Worm (Caenorhabditis elegans) whole organism, L3 larva: ENCODE measurements around the gene C30H6.12.

Experiments used
- R02D3.7 ChIP-seq: fragments of 150-350 bp; optimal IDR thresholded peaks from 2 replicates; lab custom pipeline; 2014; ENCODE audit warnings: missing biosample characterization, missing genetic modification characterization
- aly-2 ChIP-seq: fragments of 150-350 bp; optimal IDR thresholded peaks from 2 replicates; lab custom pipeline; 2014; ENCODE audit warnings: missing biosample characterization, missing genetic modification characterization
- ceh-28 ChIP-seq: fragments of 150-350 bp; optimal IDR thresholded peaks from 2 replicates; lab custom pipeline; 2014; ENCODE audit warnings: missing biosample characterization, missing genetic modification reagents, missing genetic modification characterization
- egl-27 ChIP-seq: sonication (generic microtip); optimal IDR thresholded peaks from 4 replicates; lab custom pipeline; 2017; ENCODE audit warnings: missing biosample characterization, missing genetic modification reagents, missing genetic modification characterization
- elt-2 ChIP-seq: sonication (generic microtip); optimal IDR thresholded peaks from 2 replicates; lab custom pipeline; 2016; ENCODE audit warnings: missing genetic modification reagents, mild to moderate bottlenecking, missing genetic modification characterization, missing compliant biosample characterization
- snpc-4 ChIP-seq: fragments of 150-350 bp; optimal IDR thresholded peaks from 2 replicates; lab custom pipeline; 2014; ENCODE audit warnings: missing biosample characterization, missing genetic modification characterization

DNA sequence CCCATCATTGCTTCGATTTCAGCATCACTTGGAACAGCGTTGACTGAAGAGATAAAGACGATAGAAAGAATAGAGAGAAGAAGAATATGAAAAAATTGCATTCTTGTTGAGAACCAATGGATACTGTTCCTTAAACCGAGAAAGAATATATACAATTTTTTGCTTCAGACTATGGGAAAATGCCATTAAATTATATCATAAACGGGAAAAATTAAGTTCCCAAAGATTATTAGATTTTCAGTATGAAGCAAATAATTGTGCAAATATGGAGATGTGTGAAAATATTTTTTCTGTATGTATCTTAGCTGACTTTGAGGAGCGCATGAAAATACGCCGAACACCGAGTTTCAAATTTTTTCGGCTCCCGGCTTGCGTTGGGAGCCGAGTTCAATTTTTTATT, 24.3 kb downstream of the C30H6.12 start, which contains the start of gene T02D1.9:
- TF ChIP-seq aly-2 (no peak), R02D3.7 (tag; lab: Kevin White, UChicago) (no peak), ceh-28 (tag; lab: Kevin White, UChicago) (no peak), elt-2 (tag; lab: Kevin White, UChicago) (no peak), snpc-4 (no peak), egl-27 (no peak)
